Fruit fly (Drosophila melanogaster): ENCODE measurements around the gene CG32086.

The CG32086 gene

dm6 chr3L:11547302-11547994 lies 36.4 kb downstream of the CG32086 start:
- TF ChIP-seq CG6276 (GFP tag; optimal IDR thresholded peaks at IDR 0.05): peak; percentile 34
- TF ChIP-seq Eip78C (GFP tag): peak; percentile 25
- TF ChIP-seq Met (GFP tag; optimal IDR thresholded peaks at IDR 0.05): no peak

- TF ChIP-seq Blimp-1 (GFP tag; optimal IDR thresholded peaks at IDR 0.05) (peak; percentile 68), CG11294 (GFP tag; IDR thresholded peaks at IDR 0.05) (no peak), achi (GFP tag; optimal IDR thresholded peaks at IDR 0.05) (peak; percentile 22), Eip78C (GFP tag) (peak; percentile 52), vri (GFP tag; optimal IDR thresholded peaks at IDR 0.05) (peak; percentile 43), acj6 (GFP tag; optimal IDR thresholded peaks at IDR 0.05) (no peak), svp (GFP tag) (peak; percentile 58), CG6163 (GFP tag; IDR thresholded peaks at IDR 0.05) (peak; percentile 10; the same call in 1 of the 3 replicates), CG6808 (GFP tag; optimal IDR thresholded peaks at IDR 0.05) (peak; percentile 12), pdm3 (GFP tag; optimal IDR thresholded peaks at IDR 0.05) (no peak), Sox102F (GFP tag; optimal IDR thresholded peaks at IDR 0.05) (peak; percentile 19), Gug (GFP tag; IDR thresholded peaks at IDR 0.05) (no peak)
These were observed 40.1 kb downstream of the CG32086 start for dm6 chr3L:11543681-11544299.

- TF ChIP-seq net (GFP tag; optimal IDR thresholded peaks at IDR 0.05) (no peak), CG32006 (GFP tag; optimal IDR thresholded peaks at IDR 0.05) (peak; percentile 14), Hr4 (GFP tag; optimal IDR thresholded peaks at IDR 0.05) (peak; percentile 14), Eip78C (GFP tag) (peak; percentile 10)
These were observed 40.9 kb downstream of the CG32086 start for dm6 chr3L:11542948-11543347.

- TF ChIP-seq fkh (GFP tag; optimal IDR thresholded peaks at IDR 0.05) (no peak), CG3919 (GFP tag; optimal IDR thresholded peaks at IDR 0.05) (peak; percentile 13)
These were observed 41.4 kb downstream of the CG32086 start for dm6 chr3L:11542437-11542836.

- TF ChIP-seq fkh (GFP tag; optimal IDR thresholded peaks at IDR 0.05) (peak; percentile 89), Eip93F (GFP tag; optimal IDR thresholded peaks at IDR 0.05) (no peak), CG8632 (GFP tag; optimal IDR thresholded peaks at IDR 0.05) (no peak), CG6792 (GFP tag; optimal IDR thresholded peaks at IDR 0.05) (no peak)
These were observed 43.5 kb downstream of the CG32086 start for dm6 chr3L:11540330-11540702.

dm6 chr3L:11539511-11540329 lies 44.1 kb downstream of the CG32086 start:
- TF ChIP-seq fkh (GFP tag; optimal IDR thresholded peaks at IDR 0.05) (no peak), pdm3 (GFP tag; optimal IDR thresholded peaks at IDR 0.05) (no peak), Hr39 (GFP tag; optimal IDR thresholded peaks at IDR 0.05) (no peak), CG3032 (tag; optimal IDR thresholded peaks at IDR 0.05) (no peak), esn (GFP tag; optimal IDR thresholded peaks at IDR 0.05) (no peak), CG6163 (GFP tag; IDR thresholded peaks at IDR 0.05) (no peak), svp (GFP tag) (no peak), lz (GFP tag; optimal IDR thresholded peaks at IDR 0.05) (no peak), Sox102F (GFP tag; optimal IDR thresholded peaks at IDR 0.05) (no peak), fd85E (GFP tag; optimal IDR thresholded peaks at IDR 0.05) (no peak), Lpt (GFP tag; optimal IDR thresholded peaks at IDR 0.05) (no peak), Eip78C (GFP tag) (no peak), CG6808 (GFP tag; optimal IDR thresholded peaks at IDR 0.05) (no peak), vri (GFP tag; optimal IDR thresholded peaks at IDR 0.05) (no peak)
